Worm (Caenorhabditis elegans): ENCODE measurements around the gene R07E4.5.

The R07E4.5 gene

DNA sequence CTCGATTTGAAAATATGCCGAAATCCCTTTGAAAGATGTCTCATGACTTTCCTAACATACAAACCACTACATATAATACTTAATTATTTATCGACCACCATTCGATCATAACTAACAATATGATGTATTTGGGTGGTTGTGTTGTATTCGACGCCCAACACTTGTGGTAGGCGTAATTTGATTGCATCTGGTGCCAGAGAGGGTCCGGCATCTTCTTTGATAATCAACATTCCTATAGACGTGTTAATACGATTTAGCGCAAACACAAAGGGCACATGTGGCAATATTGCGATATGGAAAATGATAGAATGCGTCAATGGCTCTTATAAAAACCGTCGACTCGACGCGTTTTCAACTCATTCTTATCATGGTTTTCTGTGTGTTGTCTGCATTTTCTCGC is 49.1 kb downstream of the R07E4.5 start:
- TF ChIP-seq efl-3 (GFP tag; optimal IDR thresholded peaks at IDR 0.05) (no peak), ceh-63 (GFP tag; optimal IDR thresholded peaks at IDR 0.05) (no peak), lin-14 (GFP tag; optimal IDR thresholded peaks at IDR 0.05) (peak; percentile 15), elt-2 (tag; optimal IDR thresholded peaks at IDR 0.05) (no peak)

ce11 chrX:5901499-5901898 is 51.5 kb downstream of the R07E4.5 start:
- no peak for TF ChIP-seq efl-1 (optimal IDR thresholded peaks at IDR 0.05)
- peak in 1 of 2 experiments; percentile 83 for TF ChIP-seq efl-1 (GFP tag; optimal IDR thresholded peaks at IDR 0.05 in 1 of 2)
- TF ChIP-seq ceh-88 (GFP tag; IDR thresholded peaks at IDR 0.05): no peak

Measured in whole organism, L1 larva.